Worm (Caenorhabditis elegans) whole organism, L4/young adult: ENCODE data around the gene chil-18.

Experiments
- dao-5 ChIP-seq: sonication (generic microtip); optimal IDR thresholded peaks from 2 replicates; lab custom pipeline; 2016; ENCODE audit warnings: missing genotype, missing genetic modification characterization, moderate library complexity, missing compliant biosample characterization
- him-1 ChIP-seq: sonication (generic microtip); optimal IDR thresholded peaks from 2 replicates; lab custom pipeline; 2016; ENCODE audit warnings: missing genotype, missing genetic modification reagents, missing genetic modification characterization, missing compliant biosample characterization

DNA sequence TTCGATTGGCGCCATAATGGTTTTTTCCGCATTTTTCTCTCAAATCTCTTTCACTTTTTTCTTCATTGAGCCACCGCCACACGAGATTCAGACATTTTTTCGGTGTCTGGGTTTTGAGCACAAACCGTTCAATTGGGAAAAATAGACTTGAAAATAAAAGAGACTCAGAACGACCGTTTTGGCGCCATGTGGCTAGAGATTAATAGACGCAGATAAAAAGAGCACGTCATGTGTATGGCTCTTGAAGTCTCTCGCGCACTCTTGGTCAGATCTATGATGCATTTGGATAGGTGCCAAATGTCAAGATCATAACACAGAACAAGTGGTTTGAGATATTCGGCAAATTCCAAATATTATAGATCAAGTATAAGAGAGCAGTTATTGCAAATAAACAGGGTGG is 33.4 kb downstream of the chil-18 start:
- no peak for TF ChIP-seq him-1 (tag; lab: Kevin White, UChicago)
- TF ChIP-seq dao-5 (tag; lab: Kevin White, UChicago), result no peak
